Fruit fly (Drosophila melanogaster) whole organism, prepupa: ENCODE results near the gene Dhc1.

Experiments used
- Blimp-1 ChIP-seq: fragments of 200-800 bp; sonication (Bioruptor generic); optimal IDR thresholded peaks from 3 replicates; lab custom pipeline; 2017; ENCODE audit warnings: missing biosample characterization, missing genetic modification characterization, mild to moderate bottlenecking, moderate library complexity, missing genetic modification reagents
- CG10669 ChIP-seq: fragments of 200-800 bp; sonication (Bioruptor generic); optimal IDR thresholded peaks from 3 replicates; lab custom pipeline; 2018; ENCODE audit warnings: missing biosample characterization, mild to moderate bottlenecking, missing genetic modification characterization, moderate library complexity
- CG11294 ChIP-seq: fragments of 200-800 bp; sonication (Bioruptor generic); IDR thresholded peaks from 2 replicates; pipeline ENCODE4 v1.3.6; 2022; ENCODE audit warnings: missing biosample characterization, missing genetic modification characterization
- CG11902 ChIP-seq: fragments of 200-800 bp; sonication (Bioruptor generic); optimal IDR thresholded peaks from 3 replicates; lab custom pipeline; 2016; ENCODE audit warnings: missing biosample characterization, missing genetic modification characterization
- CG1621 ChIP-seq: fragments of 200-800 bp; sonication (Bioruptor generic); optimal IDR thresholded peaks from 3 replicates; lab custom pipeline; 2018; ENCODE audit warnings: missing biosample characterization, mild to moderate bottlenecking, missing genetic modification characterization
- CG3032 ChIP-seq: fragments of 200-800 bp; optimal IDR thresholded peaks from 2 replicates; lab custom pipeline; 2019; ENCODE audit warnings: missing biosample characterization, mild to moderate bottlenecking, missing genetic modification characterization, moderate library complexity
- CG3919 ChIP-seq: fragments of 200-800 bp; sonication (Bioruptor generic); optimal IDR thresholded peaks from 3 replicates; lab custom pipeline; 2016; ENCODE audit warnings: missing biosample characterization, missing genetic modification characterization
- CG4318 ChIP-seq: fragments of 200-800 bp; sonication (Bioruptor generic); optimal IDR thresholded peaks from 3 replicates; lab custom pipeline; 2017; ENCODE audit warnings: missing biosample characterization, mild to moderate bottlenecking, missing genetic modification characterization
- CG6276 ChIP-seq: fragments of 200-800 bp; sonication (Bioruptor generic); optimal IDR thresholded peaks from 2 replicates; lab custom pipeline; 2017; ENCODE audit warnings: missing biosample characterization, mild to moderate bottlenecking, missing genetic modification characterization
- CG6792 ChIP-seq: fragments of 200-800 bp; sonication (Bioruptor generic); optimal IDR thresholded peaks from 3 replicates; lab custom pipeline; 2016; ENCODE audit warnings: missing biosample characterization, missing genetic modification characterization
- CG7368 ChIP-seq: fragments of 200-800 bp; sonication (Bioruptor generic); optimal IDR thresholded peaks from 3 replicates; lab custom pipeline; 2016; ENCODE audit warnings: missing biosample characterization, missing genetic modification characterization
- CG8119 ChIP-seq: fragments of 200-800 bp; sonication (Bioruptor generic); IDR thresholded peaks from 3 replicates; pipeline ENCODE4 v1.3.6; 2022; ENCODE audit warnings: missing biosample characterization, missing genetic modification characterization
- CG9139 ChIP-seq: fragments of 200-800 bp; sonication (Bioruptor generic); optimal IDR thresholded peaks from 3 replicates; lab custom pipeline; 2017; ENCODE audit warnings: missing biosample characterization, mild to moderate bottlenecking, missing genetic modification characterization
- Eip75B ChIP-seq: fragments of 200-800 bp; sonication (Bioruptor generic); optimal IDR thresholded peaks from 3 replicates; lab custom pipeline; 2016; ENCODE audit warnings: missing biosample characterization, missing genetic modification characterization
- Eip78C ChIP-seq: fragments of 200-800 bp; sonication (Bioruptor generic); peaks from one replicate; lab custom pipeline; 2016; ENCODE audit warnings: missing biosample characterization, missing genetic modification characterization
- Ets21C ChIP-seq: fragments of 200-800 bp; sonication (Bioruptor generic); optimal IDR thresholded peaks from 3 replicates; lab custom pipeline; 2016; ENCODE audit warnings: missing biosample characterization, missing genetic modification characterization
- Ets96B ChIP-seq: fragments of 200-800 bp; optimal IDR thresholded peaks from 2 replicates; lab custom pipeline; 2019; ENCODE audit warnings: missing biosample characterization, mild to moderate bottlenecking, missing genetic modification characterization, moderate library complexity
- Hr38 ChIP-seq: sonication (Bioruptor generic); optimal IDR thresholded peaks from 2 replicates; lab custom pipeline; 2016; ENCODE audit warnings: missing biosample characterization, missing genetic modification characterization
- Hr39 ChIP-seq: fragments of 200-800 bp; sonication (Bioruptor generic); optimal IDR thresholded peaks from 2 replicates; lab custom pipeline; 2016; ENCODE audit warnings: missing biosample characterization, missing genetic modification characterization
- Hr4 ChIP-seq: fragments of 200-800 bp; sonication (Bioruptor generic); optimal IDR thresholded peaks from 3 replicates; lab custom pipeline; 2016; ENCODE audit warnings: missing biosample characterization, missing genetic modification characterization
- OdsH ChIP-seq: fragments of 200-800 bp; sonication (Bioruptor generic); optimal IDR thresholded peaks from 3 replicates; lab custom pipeline; 2016; ENCODE audit warnings: missing biosample characterization, missing genetic modification characterization
- Smox ChIP-seq: fragments of 200-800 bp; sonication (Bioruptor generic); optimal IDR thresholded peaks from 3 replicates; lab custom pipeline; 2016; ENCODE audit warnings: missing biosample characterization, missing genetic modification characterization
- Sox14 ChIP-seq: fragments of 200-800 bp; sonication (Bioruptor generic); optimal IDR thresholded peaks from 3 replicates; lab custom pipeline; 2016; ENCODE audit warnings: missing biosample characterization, missing genetic modification characterization
- Sox15 ChIP-seq: fragments of 200-800 bp; sonication (Bioruptor generic); optimal IDR thresholded peaks from 3 replicates; lab custom pipeline; 2016; ENCODE audit warnings: missing biosample characterization, missing genetic modification characterization
- cyc ChIP-seq: fragments of 200-800 bp; sonication (Bioruptor generic); optimal IDR thresholded peaks from 3 replicates; lab custom pipeline; 2016; ENCODE audit warnings: missing biosample characterization, missing genetic modification characterization
- dac ChIP-seq: fragments of 200-800 bp; sonication (Bioruptor generic); optimal IDR thresholded peaks from 2 replicates; lab custom pipeline; 2017; ENCODE audit warnings: missing biosample characterization, mild to moderate bottlenecking, missing genetic modification characterization
- eg ChIP-seq: fragments of 200-800 bp; sonication (Bioruptor generic); IDR thresholded peaks from 3 replicates; pipeline ENCODE4 v1.3.6; 2022; ENCODE audit warnings: missing biosample characterization, missing genetic modification characterization
- esn ChIP-seq: fragments of 200-800 bp; sonication (Bioruptor generic); optimal IDR thresholded peaks from 2 replicates; lab custom pipeline; 2016; ENCODE audit warnings: missing biosample characterization, mild to moderate bottlenecking, missing genetic modification characterization, moderate library complexity
- fd59A ChIP-seq: fragments of 200-800 bp; sonication (Bioruptor generic); optimal IDR thresholded peaks from 2 replicates; lab custom pipeline; 2017; ENCODE audit warnings: missing biosample characterization, mild to moderate bottlenecking, missing genetic modification characterization, missing genetic modification reagents
- fkh ChIP-seq: fragments of 200-800 bp; sonication (Bioruptor generic); optimal IDR thresholded peaks from 3 replicates; lab custom pipeline; 2017; ENCODE audit warnings: missing biosample characterization, mild to moderate bottlenecking, missing genetic modification characterization, moderate library complexity
- lz ChIP-seq: fragments of 200-800 bp; sonication (Bioruptor generic); optimal IDR thresholded peaks from 3 replicates; lab custom pipeline; 2016; ENCODE audit warnings: missing biosample characterization, missing genetic modification characterization
- salr ChIP-seq, 2 experiments: fragments of 200-800 bp; sonication (Bioruptor generic); optimal IDR thresholded peaks; 3 replicates each; lab custom pipeline; 2016 to 2018; ENCODE audit warnings: missing biosample characterization in 2 of 2, missing genetic modification characterization in 2 of 2, mild to moderate bottlenecking in 1 of 2
- spab ChIP-seq: fragments of 200-800 bp; sonication (Bioruptor generic); optimal IDR thresholded peaks from 2 replicates; lab custom pipeline; 2017; ENCODE audit warnings: missing biosample characterization, mild to moderate bottlenecking, missing genetic modification characterization, missing genetic modification reagents
- svp ChIP-seq: fragments of 200-800 bp; sonication (Bioruptor generic); peaks from one replicate; lab custom pipeline; 2016; ENCODE audit warnings: missing biosample characterization, missing genetic modification characterization
- topi ChIP-seq: fragments of 200-800 bp; sonication (Bioruptor generic); optimal IDR thresholded peaks from 3 replicates; lab custom pipeline; 2016; ENCODE audit warnings: missing biosample characterization, missing genetic modification characterization
- vri ChIP-seq: fragments of 200-800 bp; sonication (Bioruptor generic); optimal IDR thresholded peaks from 3 replicates; lab custom pipeline; 2016; ENCODE audit warnings: missing biosample characterization, mild to moderate bottlenecking, missing genetic modification characterization

Gene Dhc1

DNA sequence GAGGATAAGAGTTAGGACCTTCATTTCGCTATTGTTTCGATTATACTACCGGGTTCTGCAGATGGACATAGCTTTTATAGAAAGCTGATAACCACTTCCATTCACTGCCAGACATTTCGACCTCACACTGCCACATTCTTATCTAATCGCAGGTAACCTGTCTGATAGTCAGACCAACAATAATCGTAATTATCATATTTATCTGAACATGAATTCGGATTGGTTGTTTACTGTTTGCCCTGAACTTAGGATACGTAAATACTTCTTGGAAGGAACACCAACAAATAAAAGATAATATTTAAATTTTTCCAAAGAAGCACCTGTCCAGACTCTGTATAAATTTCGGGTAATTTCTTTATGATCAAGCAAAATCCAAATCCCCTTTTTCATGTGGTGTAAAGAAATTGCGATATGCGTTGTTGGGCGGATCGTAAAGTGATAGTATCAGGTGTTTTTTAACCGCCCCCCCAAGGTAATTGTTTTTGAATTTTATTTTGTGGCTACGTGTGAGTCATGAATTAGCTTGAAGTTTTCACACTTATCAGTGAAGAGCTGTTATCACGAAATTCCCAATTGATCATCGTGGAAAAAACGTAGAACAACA is 28.2 kb downstream of the Dhc1 start, which contains the start of gene Fst:
Gene Fst (minus strand): TSS at position 51 of the 604 bp plus-strand sequence.
- peak; percentile 38 for TF ChIP-seq fkh (GFP tag; lab: Kevin White, UChicago)
- TF ChIP-seq vri: peak; percentile 40
- peak; percentile 1 for TF ChIP-seq svp (GFP tag; lab: Kevin White, UChicago)
- no peak for TF ChIP-seq Blimp-1 (GFP tag; lab: Kevin White, UChicago)

DNA sequence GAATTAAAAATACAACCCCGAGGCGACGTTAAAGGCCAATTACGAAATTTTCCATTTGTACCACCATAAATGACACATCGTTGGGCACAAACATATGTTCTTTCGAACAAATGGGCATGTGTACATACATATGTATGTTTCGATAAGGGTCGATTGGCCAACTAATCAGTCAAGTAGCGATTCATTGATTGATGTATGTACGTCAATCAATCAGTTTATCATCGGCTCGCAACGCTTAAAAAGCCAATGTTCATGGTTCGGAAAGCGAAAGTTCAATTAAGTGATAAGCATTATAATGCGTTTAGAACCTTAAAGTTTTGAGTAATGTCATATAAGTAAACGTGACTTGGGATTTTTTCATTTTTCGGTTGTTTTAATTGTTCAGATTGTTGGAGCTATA is 29.8 kb downstream of the Dhc1 start:
- TF ChIP-seq topi (no peak), Ets21C (GFP tag; lab: Kevin White, UChicago) (no peak), CG11294 (GFP tag; lab: Robert Waterston, UW) (no peak), Sox15 (GFP tag; lab: Kevin White, UChicago) (no peak), spab (GFP tag; lab: Kevin White, UChicago) (no peak), Hr38 (GFP tag; lab: Kevin White, UChicago) (no peak), CG6276 (GFP tag; lab: Kevin White, UChicago) (no peak), Sox14 (GFP tag; lab: Kevin White, UChicago) (no peak), CG7368 (GFP tag; lab: Kevin White, UChicago) (no peak), esn (GFP tag; lab: Kevin White, UChicago) (no peak), CG3919 (no peak), svp (GFP tag; lab: Kevin White, UChicago) (no peak), CG1621 (tag; lab: Kevin White, UChicago) (no peak), lz (GFP tag; lab: Kevin White, UChicago) (no peak), CG4318 (GFP tag; lab: Kevin White, UChicago) (no peak), OdsH (GFP tag; lab: Kevin White, UChicago) (no peak), Eip75B (no peak), CG9139 (GFP tag; lab: Kevin White, UChicago) (no peak)
- TF ChIP-seq, all 60 proteins: peak for 0

DNA sequence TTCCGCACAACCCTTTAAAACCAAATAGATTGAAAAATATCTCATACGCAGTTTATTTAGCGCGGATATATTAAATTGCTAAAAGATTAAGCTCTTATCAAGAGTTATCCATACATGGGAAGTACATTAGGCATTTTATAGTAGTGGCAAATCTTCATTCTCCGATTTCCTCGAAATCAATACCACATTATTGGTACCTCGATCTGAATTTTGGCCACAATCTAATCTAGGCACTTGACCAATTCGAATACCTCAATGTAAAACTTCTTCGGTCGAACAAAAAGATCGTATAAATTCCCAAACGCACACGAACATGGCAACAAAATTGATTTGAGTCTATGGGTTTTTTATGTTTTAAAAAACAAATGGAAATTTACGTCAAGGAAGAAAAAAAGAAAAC is 30.5 kb downstream of the Dhc1 start:
- TF ChIP-seq Eip78C (no peak), dac (GFP tag; lab: Kevin White, UChicago) (no peak), CG1621 (tag; lab: Kevin White, UChicago) (no peak), cyc (no peak), Ets21C (GFP tag; lab: Kevin White, UChicago) (no peak), CG4318 (GFP tag; lab: Kevin White, UChicago) (no peak), CG9139 (GFP tag; lab: Kevin White, UChicago) (no peak), salr (GFP tag; optimal IDR thresholded peaks at IDR 0.05; lab: Kevin White, UChicago) (no peak), Hr38 (GFP tag; lab: Kevin White, UChicago) (no peak), CG10669 (GFP tag; lab: Kevin White, UChicago) (no peak), CG6792 (GFP tag; lab: Kevin White, UChicago) (no peak), fkh (GFP tag; lab: Kevin White, UChicago) (no peak)

DNA sequence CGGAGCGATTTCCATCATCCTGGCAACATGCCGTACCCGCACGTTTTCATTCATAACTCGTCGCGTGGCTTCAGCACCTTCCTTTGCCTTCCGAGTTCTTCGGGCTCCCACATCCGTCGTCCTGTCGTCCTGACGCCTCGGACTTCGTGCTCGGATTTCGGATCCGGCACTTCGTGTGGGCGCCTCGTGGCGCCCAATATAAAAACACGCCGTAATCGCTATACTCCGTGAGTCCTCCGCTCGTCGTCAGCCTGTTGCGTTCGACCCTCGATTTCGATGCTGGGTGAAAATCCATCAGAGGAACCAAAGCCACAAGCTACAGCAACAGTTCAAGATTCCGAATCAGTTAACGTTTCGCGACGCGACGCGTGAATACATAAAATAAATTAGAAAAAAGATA is 34.1 kb downstream of the Dhc1 start:
- TF ChIP-seq eg (no peak), CG3032 (tag; lab: Kevin White, UChicago) (no peak), CG8119 (GFP tag; lab: Robert Waterston, UW) (no peak), Sox14 (GFP tag; lab: Kevin White, UChicago) (no peak), CG11902 (GFP tag; lab: Kevin White, UChicago) (no peak), Hr4 (GFP tag; lab: Kevin White, UChicago) (no peak), CG6792 (GFP tag; lab: Kevin White, UChicago) (no peak), Ets96B (tag; lab: Kevin White, UChicago) (no peak), CG7368 (GFP tag; lab: Kevin White, UChicago) (no peak), Smox (GFP tag; lab: Kevin White, UChicago) (no peak), Hr39 (GFP tag; lab: Kevin White, UChicago) (no peak), fd59A (GFP tag; lab: Kevin White, UChicago) (no peak)
- TF ChIP-seq, all 60 proteins: peak for 0
